Fruit fly (Drosophila melanogaster) whole organism, embryonic: ENCODE results near the gene CG42489.

Experiments used
- CG10209 ChIP-seq: fragments of 200-800 bp; sonication (Bioruptor generic); optimal IDR thresholded peaks from 3 replicates; lab custom pipeline; 2017; ENCODE audit warnings: missing biosample characterization, mild to moderate bottlenecking, missing genetic modification characterization, missing genetic modification reagents
- CG10543 ChIP-seq: fragments of 200-800 bp; sonication (Bioruptor generic); optimal IDR thresholded peaks from 3 replicates; lab custom pipeline; 2017; ENCODE audit warnings: missing biosample characterization, mild to moderate bottlenecking, missing genetic modification characterization, moderate library complexity
- CG11085 ChIP-seq: fragments of 200-800 bp; sonication (Bioruptor generic); IDR thresholded peaks from 2 replicates; pipeline ENCODE4 v1.3.6; 2022; ENCODE audit warnings: missing biosample characterization, missing genetic modification characterization
- CG11398 ChIP-seq: fragments of 200-800 bp; sonication (Bioruptor generic); optimal IDR thresholded peaks from 2 replicates; lab custom pipeline; 2016; ENCODE audit warnings: missing biosample characterization, missing genetic modification characterization
- CG12744 ChIP-seq: fragments of 200-800 bp; sonication (Bioruptor generic); optimal IDR thresholded peaks from 2 replicates; lab custom pipeline; 2016; ENCODE audit warnings: missing biosample characterization, missing genetic modification characterization
- CG13775 ChIP-seq: fragments of 200-800 bp; sonication (Bioruptor generic); optimal IDR thresholded peaks from 3 replicates; lab custom pipeline; 2017; ENCODE audit warnings: missing biosample characterization, mild to moderate bottlenecking, missing genetic modification characterization
- CG14014 ChIP-seq: fragments of 200-800 bp; sonication (Bioruptor generic); IDR thresholded peaks from 2 replicates; pipeline ENCODE4 v1.3.6; 2022; ENCODE audit warnings: missing biosample characterization, missing genetic modification characterization
- CG15269 ChIP-seq: fragments of 200-800 bp; sonication (Bioruptor generic); optimal IDR thresholded peaks from 2 replicates; lab custom pipeline; 2018; ENCODE audit warnings: missing biosample characterization, mild to moderate bottlenecking, missing genetic modification characterization, moderate library complexity
- CG1529 ChIP-seq: fragments of 200-800 bp; sonication (Bioruptor generic); optimal IDR thresholded peaks from 3 replicates; lab custom pipeline; 2018; ENCODE audit warnings: missing biosample characterization, missing genetic modification characterization
- CG16779 ChIP-seq: fragments of 200-800 bp; sonication (Bioruptor generic); IDR thresholded peaks from 2 replicates; pipeline ENCODE4 v1.3.6; 2022; ENCODE audit warnings: missing biosample characterization, missing genetic modification characterization
- CG18262 ChIP-seq: fragments of 200-800 bp; optimal IDR thresholded peaks from 3 replicates; lab custom pipeline; 2019; ENCODE audit warnings: missing biosample characterization, mild to moderate bottlenecking, missing genetic modification characterization, moderate library complexity
- CG1832 ChIP-seq: fragments of 200-800 bp; sonication (Bioruptor generic); optimal IDR thresholded peaks from 2 replicates; lab custom pipeline; 2017; ENCODE audit warnings: missing biosample characterization, mild to moderate bottlenecking, missing genetic modification characterization, inconsistent platforms
- CG2199 ChIP-seq: fragments of 200-800 bp; sonication (Bioruptor generic); IDR thresholded peaks from 3 replicates; pipeline ENCODE4 v1.3.6; 2022; ENCODE audit warnings: missing biosample characterization, missing genetic modification characterization
- CG2678 ChIP-seq: fragments of 200-800 bp; sonication (Bioruptor generic); optimal IDR thresholded peaks from 3 replicates; lab custom pipeline; 2019; ENCODE audit warnings: missing biosample characterization, mild to moderate bottlenecking, missing genetic modification characterization, moderate library complexity
- CG32767 ChIP-seq: fragments of 200-800 bp; sonication (Bioruptor generic); IDR thresholded peaks from 2 replicates; pipeline ENCODE4 v1.3.6; 2022; ENCODE audit warnings: missing biosample characterization, missing genetic modification characterization
- CG34422 ChIP-seq: fragments of 200-800 bp; sonication (Bioruptor generic); IDR thresholded peaks from 3 replicates; pipeline ENCODE4 v1.3.6; 2022; ENCODE audit warnings: missing biosample characterization, missing genetic modification characterization
- CG5180 ChIP-seq: fragments of 200-800 bp; sonication (Bioruptor generic); optimal IDR thresholded peaks from 3 replicates; lab custom pipeline; 2017; ENCODE audit warnings: missing biosample characterization, missing genetic modification characterization, mild to moderate bottlenecking, moderate library complexity, missing genetic modification reagents
- CG6254 ChIP-seq: fragments of 200-800 bp; sonication (Bioruptor generic); optimal IDR thresholded peaks from 3 replicates; lab custom pipeline; 2017; ENCODE audit warnings: mild to moderate bottlenecking, missing biosample characterization, missing genetic modification reagents, missing genetic modification characterization
- CG6683 ChIP-seq: fragments of 200-800 bp; sonication (Bioruptor generic); optimal IDR thresholded peaks from 2 replicates; lab custom pipeline; 2017; ENCODE audit warnings: missing biosample characterization, mild to moderate bottlenecking, missing genetic modification characterization, missing genetic modification reagents
- CG6791 ChIP-seq: fragments of 200-800 bp; sonication (Bioruptor generic); IDR thresholded peaks from 3 replicates; pipeline ENCODE4 v1.3.6; 2022; ENCODE audit warnings: missing biosample characterization, missing genetic modification characterization; ENCODE audit not compliant: partially characterized antibody
- CG7357 ChIP-seq: fragments of 200-800 bp; sonication (Bioruptor generic); IDR thresholded peaks from 3 replicates; pipeline ENCODE4 v1.3.6; 2022; ENCODE audit warnings: missing biosample characterization, missing genetic modification characterization
- CG9437 ChIP-seq: fragments of 200-800 bp; sonication (Bioruptor generic); optimal IDR thresholded peaks from 2 replicates; lab custom pipeline; 2018; ENCODE audit warnings: missing biosample characterization, mild to moderate bottlenecking, missing genetic modification characterization
- CkIIα-i1 ChIP-seq: fragments of 200-800 bp; sonication (Bioruptor generic); IDR thresholded peaks from 2 replicates; pipeline ENCODE4 v1.3.6; 2022; ENCODE audit warnings: missing biosample characterization, missing genetic modification characterization
- Dip2 ChIP-seq: fragments of 200-800 bp; sonication (Bioruptor generic); IDR thresholded peaks from 2 replicates; pipeline ENCODE4 v1.3.6; 2022; ENCODE audit warnings: missing biosample characterization, missing genetic modification characterization
- Dp ChIP-seq: fragments of 200-800 bp; sonication (Bioruptor generic); optimal IDR thresholded peaks from 2 replicates; lab custom pipeline; 2018; ENCODE audit warnings: missing biosample characterization, mild to moderate bottlenecking, missing genetic modification characterization, moderate library complexity
- Hr78 ChIP-seq, 2 experiments: fragments of 200-800 bp in 1 of 2; fragments of >200 bp in 1 of 2; sonication (Bioruptor generic) in 1 of 2; optimal IDR thresholded peaks; 2 replicates each; lab custom pipeline; 2017 to 2019; ENCODE audit warnings: missing biosample characterization in 2 of 2, missing genetic modification characterization in 2 of 2, mild to moderate bottlenecking in 1 of 2, moderate library complexity in 1 of 2
- Med ChIP-seq: fragments of 200-800 bp; sonication (Bioruptor generic); peaks from one replicate; lab custom pipeline; 2016; ENCODE audit warnings: missing biosample characterization, missing genetic modification characterization, mild to moderate bottlenecking, inconsistent platforms, moderate library complexity
- Oaz ChIP-seq: fragments of 200-800 bp; sonication (Bioruptor generic); IDR thresholded peaks from 2 replicates; pipeline ENCODE4 v1.3.6; 2022; ENCODE audit warnings: missing biosample characterization, missing genetic modification characterization
- Ravus ChIP-seq: fragments of 200-800 bp; sonication (Bioruptor generic); IDR thresholded peaks from 2 replicates; pipeline ENCODE4 v1.3.6; 2022; ENCODE audit warnings: missing biosample characterization, missing genetic modification characterization
- Rfx ChIP-seq: fragments of 200-800 bp; sonication (Bioruptor generic); IDR thresholded peaks from 2 replicates; pipeline ENCODE4 v1.3.6; 2022; ENCODE audit warnings: missing biosample characterization, missing genetic modification characterization
- Sox100B ChIP-seq: fragments of 200-800 bp; sonication (Bioruptor generic); optimal IDR thresholded peaks from 3 replicates; lab custom pipeline; 2018; ENCODE audit warnings: missing biosample characterization, mild to moderate bottlenecking, missing genetic modification characterization
- al ChIP-seq: fragments of 200-800 bp; sonication (Bioruptor generic); IDR thresholded peaks from 2 replicates; pipeline ENCODE4 v1.3.6; 2022; ENCODE audit warnings: missing biosample characterization, missing genetic modification characterization
- btn ChIP-seq: fragments of 200-800 bp; sonication (Bioruptor generic); optimal IDR thresholded peaks from 2 replicates; lab custom pipeline; 2016; ENCODE audit warnings: missing biosample characterization, missing genetic modification characterization
- cad ChIP-seq: fragments of >200 bp; optimal IDR thresholded peaks from 2 replicates; lab custom pipeline; 2017; ENCODE audit warnings: missing biosample characterization, missing genetic modification characterization
- crp ChIP-seq, 2 experiments: fragments of 200-800 bp; sonication (Bioruptor generic); optimal IDR thresholded peaks; 2 replicates in 1 of 2; 3 replicates in 1 of 2; lab custom pipeline; 2017; ENCODE audit warnings: missing biosample characterization in 2 of 2, missing genetic modification characterization in 2 of 2, mild to moderate bottlenecking in 1 of 2, moderate library complexity in 1 of 2
- dati ChIP-seq: fragments of 200-800 bp; sonication (Bioruptor generic); IDR thresholded peaks from 2 replicates; pipeline ENCODE4 v1.3.6; 2022; ENCODE audit warnings: missing biosample characterization, missing genetic modification characterization
- dmrt11E ChIP-seq: fragments of 200-800 bp; sonication (Bioruptor generic); optimal IDR thresholded peaks from 3 replicates; lab custom pipeline; 2018; ENCODE audit warnings: missing biosample characterization, mild to moderate bottlenecking, missing genetic modification characterization, moderate library complexity
- dysf ChIP-seq: fragments of 200-800 bp; sonication (Bioruptor generic); IDR thresholded peaks from 3 replicates; pipeline ENCODE4 v1.3.6; 2022; ENCODE audit warnings: missing biosample characterization, missing genetic modification characterization
- emc ChIP-seq: fragments of 200-800 bp; sonication (Bioruptor generic); optimal IDR thresholded peaks from 2 replicates; lab custom pipeline; 2016; ENCODE audit warnings: missing biosample characterization, missing genetic modification characterization
- gcm2 ChIP-seq: fragments of 200-800 bp; sonication (Bioruptor generic); optimal IDR thresholded peaks from 2 replicates; lab custom pipeline; 2016; ENCODE audit warnings: missing biosample characterization, missing genetic modification characterization
- grn ChIP-seq: fragments of 200-800 bp; sonication (Bioruptor generic); optimal IDR thresholded peaks from 3 replicates; lab custom pipeline; 2017; ENCODE audit warnings: missing biosample characterization, missing genetic modification characterization
- lab ChIP-seq: fragments of 200-800 bp; sonication (Bioruptor generic); optimal IDR thresholded peaks from 3 replicates; lab custom pipeline; 2017; ENCODE audit warnings: missing biosample characterization, missing genetic modification characterization, mild to moderate bottlenecking, moderate library complexity, missing genetic modification reagents
- maf-S ChIP-seq: fragments of 200-800 bp; sonication (Bioruptor generic); optimal IDR thresholded peaks from 2 replicates; lab custom pipeline; 2016; ENCODE audit warnings: missing biosample characterization, missing genetic modification characterization
- mld ChIP-seq: fragments of 200-800 bp; sonication (Bioruptor generic); IDR thresholded peaks from 3 replicates; pipeline ENCODE4 v1.3.6; 2022; ENCODE audit warnings: missing biosample characterization, missing genetic modification characterization; ENCODE audit not compliant: partially characterized antibody
- psq ChIP-seq: fragments of 200-800 bp; sonication (Bioruptor generic); optimal IDR thresholded peaks from 2 replicates; lab custom pipeline; 2017; ENCODE audit warnings: missing biosample characterization, missing genetic modification characterization
- ro ChIP-seq: fragments of 200-800 bp; sonication (Bioruptor generic); IDR thresholded peaks from 2 replicates; pipeline ENCODE4 v1.3.6; 2022; ENCODE audit warnings: missing biosample characterization, missing genetic modification characterization
- schlank ChIP-seq: fragments of 200-800 bp; sonication (Bioruptor generic); optimal IDR thresholded peaks from 2 replicates; lab custom pipeline; 2018; ENCODE audit warnings: missing biosample characterization, mild to moderate bottlenecking, missing genetic modification characterization
- ssp ChIP-seq: fragments of 200-800 bp; sonication (Bioruptor generic); IDR thresholded peaks from 2 replicates; pipeline ENCODE4 v1.3.6; 2022; ENCODE audit warnings: missing biosample characterization, missing genetic modification characterization
- toy ChIP-seq: fragments of 200-800 bp; sonication (Bioruptor generic); IDR thresholded peaks from 2 replicates; pipeline ENCODE4 v1.3.6; 2022; ENCODE audit warnings: missing biosample characterization, missing genetic modification characterization
- wdn ChIP-seq: fragments of 200-800 bp; sonication (Bioruptor generic); IDR thresholded peaks from 2 replicates; pipeline ENCODE4 v1.3.6; 2022; ENCODE audit warnings: missing biosample characterization, missing genetic modification characterization

The CG42489 gene

dm6 chr3R:8676560-8677000 lies 22.0 kb upstream of the CG42489 start, which contains the start of the genes Unc50, CG11755 and CG8043 (continued):
- TF ChIP-seq ssp (GFP tag; lab: Robert Waterston, UW) (peak; percentile 70), CkIIα-i1 (no peak), CG11398 (GFP tag; lab: Kevin White, UChicago) (no peak), CG6791 (GFP tag; lab: Robert Waterston, UW) (peak; percentile 92), CG2199 (GFP tag; lab: Robert Waterston, UW) (no peak), CG14014 (GFP tag; lab: Robert Waterston, UW) (peak; percentile 77), toy (no peak), btn (GFP tag; lab: Kevin White, UChicago) (no peak), CG7357 (GFP tag; lab: Robert Waterston, UW) (peak; percentile 45; the same call in 1 of the 3 replicates), CG12744 (GFP tag; lab: Kevin White, UChicago) (peak; percentile 65), dmrt11E (tag; lab: Kevin White, UChicago) (peak; percentile 77), CG18262 (peak; percentile 80), Oaz (GFP tag; lab: Robert Waterston, UW) (peak; percentile 67; the same call in 1 of the 2 replicates), Sox100B (peak; percentile 73), CG9437 (GFP tag; lab: Kevin White, UChicago) (peak; percentile 72), CG5180 (peak; percentile 46), CG1529 (GFP tag; lab: Kevin White, UChicago) (peak; percentile 32), CG10543 (peak; percentile 78), CG1832 (no peak), dati (no peak), grn (GFP tag; lab: Kevin White, UChicago) (peak; percentile 100), CG13775 (GFP tag; lab: Kevin White, UChicago) (peak; percentile 86), psq (GFP tag; lab: Kevin White, UChicago) (no peak), CG10209 (GFP tag; lab: Kevin White, UChicago) (peak; percentile 70), dysf (GFP tag; lab: Robert Waterston, UW) (peak; percentile 86), CG6254 (GFP tag; lab: Kevin White, UChicago) (peak; percentile 41), lab (GFP tag; lab: Kevin White, UChicago) (no peak), ro (GFP tag; lab: Robert Waterston, UW) (no peak), CG6683 (no peak), CG32767 (GFP tag; lab: Robert Waterston, UW) (peak; percentile 32; the same call in 1 of the 2 replicates), al (GFP tag; lab: Robert Waterston, UW) (peak; percentile 81), Med (GFP tag; lab: Kevin White, UChicago) (peak; percentile 95), Dip2 (GFP tag; lab: Robert Waterston, UW) (no peak), Hr78 (GFP tag; optimal IDR thresholded peaks at IDR 0.05; lab: Kevin White, UChicago) (peak in 1 of 2 experiments; percentile 28), maf-S (GFP tag; lab: Kevin White, UChicago) (peak; percentile 72), mld (GFP tag; lab: Robert Waterston, UW) (peak; percentile 86; the same call in 2 of the 3 replicates), Rfx (GFP tag; lab: Robert Waterston, UW) (peak; percentile 87), Dp (peak; percentile 30), CG11085 (GFP tag; lab: Robert Waterston, UW) (peak; percentile 53; the same call in 1 of the 2 replicates), Ravus (GFP tag; lab: Robert Waterston, UW) (peak; percentile 10; the same call in 1 of the 2 replicates), schlank (tag; lab: Kevin White, UChicago) (peak; percentile 22), wdn (GFP tag; lab: Robert Waterston, UW) (0 out of 2 replicates have a peak, but pooled peaks have one; percentile 61), cad (no peak), CG15269 (tag; lab: Kevin White, UChicago) (no peak), crp (GFP tag; optimal IDR thresholded peaks at IDR 0.05; lab: Kevin White, UChicago) (peak; percentile 94 to 98), CG2678 (peak; percentile 82), CG16779 (GFP tag; lab: Robert Waterston, UW) (no peak), CG34422 (GFP tag; lab: Robert Waterston, UW) (no peak), gcm2 (GFP tag; lab: Kevin White, UChicago) (no peak), emc (GFP tag; lab: Kevin White, UChicago) (peak; percentile 20)
